Fruit fly (Drosophila melanogaster) whole organism, pupa: ENCODE data around the gene cm.

ENCODE experiments used
- CG10348 ChIP-seq: fragments of 200-800 bp; sonication (Bioruptor generic); IDR thresholded peaks from 2 replicates; pipeline ENCODE4 v1.3.6; 2022; ENCODE audit warnings: missing biosample characterization, missing genetic modification characterization
- CG12605 ChIP-seq: fragments of 200-800 bp; sonication (Bioruptor generic); IDR thresholded peaks from 2 replicates; pipeline ENCODE4 v1.3.6; 2022; ENCODE audit warnings: missing biosample characterization, missing genetic modification characterization
- CG13204 ChIP-seq: fragments of 200-800 bp; sonication (Bioruptor generic); optimal IDR thresholded peaks from 2 replicates; lab custom pipeline; 2018; ENCODE audit warnings: missing biosample characterization, mild to moderate bottlenecking, missing genetic modification characterization, moderate library complexity
- CG14655 ChIP-seq: fragments of 200-800 bp; sonication (Bioruptor generic); optimal IDR thresholded peaks from 3 replicates; lab custom pipeline; 2017; ENCODE audit warnings: mild to moderate bottlenecking, missing biosample characterization, missing genetic modification reagents, missing genetic modification characterization
- CG15710 ChIP-seq: fragments of 200-800 bp; sonication (Bioruptor generic); optimal IDR thresholded peaks from 2 replicates; lab custom pipeline; 2018; ENCODE audit warnings: missing biosample characterization, mild to moderate bottlenecking, missing genetic modification characterization, moderate library complexity
- CG17806 ChIP-seq: fragments of 200-800 bp; sonication (Bioruptor generic); optimal IDR thresholded peaks from 2 replicates; lab custom pipeline; 2018; ENCODE audit warnings: missing biosample characterization, mild to moderate bottlenecking, missing genetic modification characterization, moderate library complexity
- CG32121 ChIP-seq: fragments of 200-800 bp; sonication (Bioruptor generic); IDR thresholded peaks from 2 replicates; pipeline ENCODE4 v1.3.6; 2022; ENCODE audit warnings: missing biosample characterization, missing genetic modification characterization
- CG34367 ChIP-seq: fragments of 200-800 bp; sonication (Bioruptor generic); optimal IDR thresholded peaks from 2 replicates; lab custom pipeline; 2018; ENCODE audit warnings: missing biosample characterization, mild to moderate bottlenecking, missing genetic modification characterization
- CG4496 ChIP-seq: fragments of 200-800 bp; sonication (Bioruptor generic); IDR thresholded peaks from 3 replicates; pipeline ENCODE4 v1.3.6; 2022; ENCODE audit warnings: missing biosample characterization, missing genetic modification characterization
- CG8159 ChIP-seq: fragments of 200-800 bp; sonication (Bioruptor generic); optimal IDR thresholded peaks from 3 replicates; lab custom pipeline; 2018; ENCODE audit warnings: missing biosample characterization, mild to moderate bottlenecking, missing genetic modification characterization, moderate library complexity
- CG8301 ChIP-seq: fragments of 200-800 bp; sonication (Bioruptor generic); optimal IDR thresholded peaks from 2 replicates; lab custom pipeline; 2018; ENCODE audit warnings: missing biosample characterization, mild to moderate bottlenecking, missing genetic modification characterization
- CG9948 ChIP-seq: fragments of 200-800 bp; sonication (Bioruptor generic); optimal IDR thresholded peaks from 2 replicates; lab custom pipeline; 2018; ENCODE audit warnings: missing biosample characterization, mild to moderate bottlenecking, missing genetic modification characterization, moderate library complexity
- D1 ChIP-seq: fragments of 200-800 bp; sonication (Bioruptor generic); optimal IDR thresholded peaks from 2 replicates; lab custom pipeline; 2018; ENCODE audit warnings: missing biosample characterization, mild to moderate bottlenecking, missing genetic modification characterization, moderate library complexity
- EcR ChIP-seq: fragments of 200-800 bp; sonication (Bioruptor generic); optimal IDR thresholded peaks from 3 replicates; lab custom pipeline; 2019; ENCODE audit warnings: missing biosample characterization, missing genetic modification characterization, mild to moderate bottlenecking, moderate library complexity, missing genetic modification reagents
- Ets98B ChIP-seq: fragments of 200-800 bp; sonication (Bioruptor generic); IDR thresholded peaks from 2 replicates; pipeline ENCODE4 v1.3.6; 2022; ENCODE audit warnings: missing biosample characterization, missing genetic modification characterization
- Pif1A ChIP-seq: fragments of 200-800 bp; sonication (Bioruptor generic); optimal IDR thresholded peaks from 3 replicates; lab custom pipeline; 2016; ENCODE audit warnings: missing biosample characterization, missing genetic modification characterization
- Pif1B ChIP-seq: fragments of 200-800 bp; sonication (Bioruptor generic); optimal IDR thresholded peaks from 3 replicates; lab custom pipeline; 2016; ENCODE audit warnings: missing biosample characterization, missing genetic modification characterization
- Snoo ChIP-seq: fragments of 200-800 bp; sonication (Bioruptor generic); optimal IDR thresholded peaks from 3 replicates; lab custom pipeline; 2017; ENCODE audit warnings: missing biosample characterization, mild to moderate bottlenecking, missing genetic modification characterization, inconsistent platforms
- fd96Ca ChIP-seq: fragments of 200-800 bp; sonication (Bioruptor generic); IDR thresholded peaks from 3 replicates; pipeline ENCODE4 v1.3.6; 2022; ENCODE audit warnings: missing biosample characterization, missing genetic modification characterization
- gl ChIP-seq: fragments of 200-800 bp; sonication (Bioruptor generic); optimal IDR thresholded peaks from 2 replicates; lab custom pipeline; 2018; ENCODE audit warnings: missing biosample characterization, mild to moderate bottlenecking, missing genetic modification characterization
- rn ChIP-seq: fragments of 200-800 bp; sonication (Bioruptor generic); IDR thresholded peaks from 2 replicates; pipeline ENCODE4 v1.3.6; 2022; ENCODE audit warnings: missing biosample characterization, missing genetic modification characterization

Gene cm

dm6 chrX:7034892-7035291 lies 23.9 kb upstream of the cm start:
- TF ChIP-seq EcR (GFP tag; lab: Kevin White, UChicago) (no peak), CG15710 (no peak), CG9948 (tag; lab: Kevin White, UChicago) (no peak), CG14655 (GFP tag; lab: Kevin White, UChicago) (no peak), D1 (tag; lab: Kevin White, UChicago) (no peak), rn (GFP tag; lab: Robert Waterston, UW) (no peak), CG34367 (tag; lab: Kevin White, UChicago) (no peak), gl (tag; lab: Kevin White, UChicago) (no peak), Ets98B (GFP tag; lab: Robert Waterston, UW) (no peak), CG13204 (GFP tag; lab: Kevin White, UChicago) (no peak), CG17806 (no peak), CG8301 (no peak), CG8159 (tag; lab: Kevin White, UChicago) (no peak), CG12605 (GFP tag; lab: Robert Waterston, UW) (no peak), Snoo (tag; lab: Kevin White, UChicago) (no peak)

DNA sequence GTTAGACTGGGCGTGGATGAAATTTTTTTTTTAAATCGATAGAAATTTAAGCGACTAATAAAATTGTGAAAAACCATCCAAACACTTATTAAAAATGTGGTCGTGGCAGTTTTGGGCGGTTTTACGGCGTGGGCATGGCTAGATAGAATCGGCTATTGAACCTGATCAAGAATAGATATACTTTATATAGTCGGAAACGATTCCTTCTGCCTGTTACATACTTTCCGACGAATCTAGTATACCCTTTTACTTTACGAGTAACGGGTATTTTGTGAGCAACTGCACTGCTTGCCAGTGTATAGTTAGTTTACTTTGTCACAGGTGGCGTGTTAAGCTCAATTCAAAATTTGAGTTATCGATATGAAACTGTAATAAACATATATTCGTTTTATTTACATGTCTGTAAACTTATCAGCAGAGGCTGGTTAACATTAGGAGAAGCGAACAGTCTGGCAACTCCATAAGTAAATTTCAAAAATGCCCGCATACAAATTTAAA lies 4.0 kb upstream of the cm start:
- TF ChIP-seq Snoo (tag; lab: Kevin White, UChicago) (peak; percentile 65), CG15710 (peak; percentile 9), Pif1A (GFP tag; lab: Kevin White, UChicago) (peak; percentile 61), CG12605 (GFP tag; lab: Robert Waterston, UW) (peak; percentile 33; the same call in 1 of the 2 replicates), fd96Ca (GFP tag; lab: Robert Waterston, UW) (peak; percentile 29; the same call in 1 of the 3 replicates), CG8301 (no peak), rn (GFP tag; lab: Robert Waterston, UW) (no peak), EcR (GFP tag; lab: Kevin White, UChicago) (no peak), CG32121 (GFP tag; lab: Robert Waterston, UW) (peak; percentile 40; the same call in 1 of the 2 replicates), CG34367 (tag; lab: Kevin White, UChicago) (no peak), CG14655 (GFP tag; lab: Kevin White, UChicago) (no peak), CG17806 (peak; percentile 21), CG13204 (GFP tag; lab: Kevin White, UChicago) (no peak), Pif1B (peak; percentile 35), CG9948 (tag; lab: Kevin White, UChicago) (peak; percentile 12), CG10348 (GFP tag; lab: Robert Waterston, UW) (no peak), CG8159 (tag; lab: Kevin White, UChicago) (peak; percentile 25), Ets98B (GFP tag; lab: Robert Waterston, UW) (peak; percentile 57), CG4496 (GFP tag; lab: Robert Waterston, UW) (peak; percentile 68; the same call in 2 of the 3 replicates), D1 (tag; lab: Kevin White, UChicago) (no peak), gl (tag; lab: Kevin White, UChicago) (no peak)

DNA sequence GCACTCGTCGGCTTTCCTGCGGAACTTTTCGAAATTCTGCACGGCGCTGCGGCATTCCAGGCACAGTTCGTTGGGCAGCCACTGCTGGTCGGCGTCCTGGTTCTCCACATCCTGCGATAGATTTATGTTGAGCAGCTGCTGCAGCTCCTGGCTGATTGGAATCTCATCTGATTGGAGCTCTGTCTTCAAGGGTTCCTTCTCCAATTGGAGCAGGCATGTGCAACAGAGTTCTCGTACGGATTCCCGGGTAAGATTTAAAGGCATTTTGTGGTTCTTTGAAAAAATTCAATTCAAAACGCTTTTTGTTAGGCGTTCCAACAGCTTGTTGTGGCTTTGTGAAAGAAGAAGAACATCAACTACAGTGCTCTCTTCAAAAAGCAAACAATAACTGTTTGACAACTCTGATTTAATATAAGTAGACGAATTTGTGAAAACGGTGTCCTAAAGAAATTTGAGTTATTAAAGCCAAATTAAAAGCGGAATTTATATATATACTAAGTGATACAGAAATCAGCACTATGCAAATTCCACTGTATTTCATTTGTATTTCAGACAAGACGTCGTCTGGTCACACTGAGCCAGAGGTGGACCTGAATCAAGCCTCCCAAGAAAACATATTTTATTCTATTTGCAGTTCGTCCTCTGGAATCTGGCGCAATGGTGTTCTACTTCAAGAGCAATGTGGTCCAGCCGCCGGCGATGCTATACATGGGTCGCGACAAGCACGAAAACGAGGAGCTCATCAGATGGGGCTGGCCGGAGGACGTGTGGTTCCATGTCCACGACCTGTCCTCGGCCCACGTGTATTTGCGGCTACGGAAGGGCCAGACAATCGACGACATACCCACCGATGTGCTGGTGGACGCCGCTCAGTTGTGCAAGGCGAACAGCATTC lies 2.6 kb upstream of the cm start, which contains the start of the genes CG3032 and CG4593:
CG3032 (minus strand) TSS at position 562 of the 895 bp plus-strand sequence.
CG4593 (plus strand) TSS at position 568 of the 895 bp plus-strand sequence.
- TF ChIP-seq gl (tag; lab: Kevin White, UChicago) (peak; percentile 31), D1 (tag; lab: Kevin White, UChicago) (no peak), Pif1B (peak; percentile 75), CG12605 (GFP tag; lab: Robert Waterston, UW) (peak; percentile 97), CG8159 (tag; lab: Kevin White, UChicago) (peak; percentile 97), Snoo (tag; lab: Kevin White, UChicago) (peak; percentile 79), CG8301 (peak; percentile 91), CG15710 (peak; percentile 84), CG14655 (GFP tag; lab: Kevin White, UChicago) (peak; percentile 90), CG10348 (GFP tag; lab: Robert Waterston, UW) (peak; percentile 92), CG9948 (tag; lab: Kevin White, UChicago) (peak; percentile 82), CG17806 (peak; percentile 87), fd96Ca (GFP tag; lab: Robert Waterston, UW) (peak; percentile 91), EcR (GFP tag; lab: Kevin White, UChicago) (no peak), CG13204 (GFP tag; lab: Kevin White, UChicago) (peak; percentile 15), CG34367 (tag; lab: Kevin White, UChicago) (peak; percentile 87), CG4496 (GFP tag; lab: Robert Waterston, UW) (peak; percentile 98), Ets98B (GFP tag; lab: Robert Waterston, UW) (peak; percentile 98), rn (GFP tag; lab: Robert Waterston, UW) (peak; percentile 93), CG32121 (GFP tag; lab: Robert Waterston, UW) (peak; percentile 96), Pif1A (GFP tag; lab: Kevin White, UChicago) (peak; percentile 85)

DNA sequence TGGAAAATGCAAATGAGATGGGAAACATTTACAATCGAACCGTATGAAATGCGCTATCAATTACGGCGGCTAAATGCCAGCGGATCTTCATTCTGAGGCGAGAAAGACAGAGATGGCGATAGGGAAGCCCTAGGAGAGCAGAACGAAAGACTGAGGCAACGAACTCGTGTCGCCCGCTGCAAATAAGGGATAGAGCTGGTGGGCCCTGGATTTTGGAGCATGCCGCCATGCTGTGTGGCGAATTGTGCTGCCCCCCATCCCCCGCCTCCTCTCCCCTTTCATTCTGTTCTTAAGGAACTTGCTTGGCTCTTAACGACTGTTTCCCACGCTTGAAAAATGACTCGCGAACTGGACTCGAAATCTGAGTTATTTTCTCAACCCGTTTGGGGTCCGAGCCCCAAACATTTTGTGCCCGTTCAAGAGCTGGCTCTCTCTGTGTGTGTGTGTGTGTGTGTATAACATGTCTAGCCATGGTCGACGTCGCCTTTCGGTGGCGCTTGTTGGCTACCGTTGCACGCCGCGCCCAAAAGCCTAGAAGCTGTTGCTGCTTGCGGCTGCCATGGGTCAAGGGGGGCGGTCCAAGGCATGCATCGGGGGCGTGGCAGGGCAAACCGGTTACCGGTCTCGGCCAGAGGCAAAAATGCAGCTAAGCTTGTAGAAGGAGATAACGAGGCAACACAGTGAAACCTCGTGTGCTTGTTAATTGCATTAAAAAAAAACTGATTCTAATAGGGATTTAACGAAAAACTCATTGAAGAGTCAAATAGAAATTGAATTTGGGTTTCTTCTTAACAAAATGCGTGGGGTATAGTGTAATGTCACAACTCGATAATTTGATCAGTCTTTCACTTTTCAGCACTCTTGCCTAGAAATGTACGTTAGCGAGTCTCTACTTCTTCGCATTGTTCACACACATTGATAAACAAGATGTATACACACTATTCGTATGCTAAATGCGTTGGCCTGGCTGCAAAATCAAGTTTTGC lies 2.5 kb downstream of the cm start:
- TF ChIP-seq CG8301 (peak; percentile 73), Ets98B (GFP tag; lab: Robert Waterston, UW) (peak; percentile 65), CG15710 (peak; percentile 76), Pif1A (GFP tag; lab: Kevin White, UChicago) (peak; percentile 66), fd96Ca (GFP tag; lab: Robert Waterston, UW) (peak; percentile 73; the same call in 2 of the 3 replicates), rn (GFP tag; lab: Robert Waterston, UW) (peak; percentile 32; the same call in 1 of the 2 replicates), CG9948 (tag; lab: Kevin White, UChicago) (peak; percentile 74), EcR (GFP tag; lab: Kevin White, UChicago) (peak; percentile 78), CG8159 (tag; lab: Kevin White, UChicago) (peak; percentile 79), Snoo (tag; lab: Kevin White, UChicago) (peak; percentile 56), CG13204 (GFP tag; lab: Kevin White, UChicago) (no peak), CG12605 (GFP tag; lab: Robert Waterston, UW) (no peak; the same call in 1 of the 2 replicates), Pif1B (peak; percentile 9), CG10348 (GFP tag; lab: Robert Waterston, UW) (0 out of 2 replicates have a peak, but pooled peaks have one; percentile 37), D1 (tag; lab: Kevin White, UChicago) (no peak), CG14655 (GFP tag; lab: Kevin White, UChicago) (peak; percentile 77), gl (tag; lab: Kevin White, UChicago) (peak; percentile 58), CG17806 (peak; percentile 69), CG34367 (tag; lab: Kevin White, UChicago) (peak; percentile 66), CG32121 (GFP tag; lab: Robert Waterston, UW) (peak; percentile 75; the same call in 1 of the 2 replicates), CG4496 (GFP tag; lab: Robert Waterston, UW) (peak; percentile 78)
